Fruit fly (Drosophila melanogaster): ENCODE results near the gene Muted.

Muted gene

dm6 chr3R:22340207-22340606 lies 22.2 kb upstream of the Muted start, which contains the start of gene CG5388:
CG5388 (minus strand) TSS chr3R:22340307.
- TF ChIP-seq dsf (GFP tag; optimal IDR thresholded peaks at IDR 0.05; ENCODE audit: borderline replicate concordance) (no peak), Myc (optimal IDR thresholded peaks at IDR 0.05) (no peak), psq (GFP tag; optimal IDR thresholded peaks at IDR 0.05) (no peak), fru (GFP tag; optimal IDR thresholded peaks at IDR 0.05) (no peak), h (GFP tag; optimal IDR thresholded peaks at IDR 0.05) (no peak), N (GFP tag; optimal IDR thresholded peaks at IDR 0.05) (no peak), Jra (GFP tag; optimal IDR thresholded peaks at IDR 0.05) (no peak), Dfd (GFP tag; optimal IDR thresholded peaks at IDR 0.05) (no peak), OdsH (GFP tag; optimal IDR thresholded peaks at IDR 0.05) (no peak), ey (GFP tag; optimal IDR thresholded peaks at IDR 0.05) (no peak), sv (GFP tag; optimal IDR thresholded peaks at IDR 0.05) (no peak), Hnf4 (GFP tag; optimal IDR thresholded peaks at IDR 0.05) (no peak), Sp1 (GFP tag; optimal IDR thresholded peaks at IDR 0.05) (no peak), Hr78 (GFP tag; optimal IDR thresholded peaks at IDR 0.05) (no peak)

DNA sequence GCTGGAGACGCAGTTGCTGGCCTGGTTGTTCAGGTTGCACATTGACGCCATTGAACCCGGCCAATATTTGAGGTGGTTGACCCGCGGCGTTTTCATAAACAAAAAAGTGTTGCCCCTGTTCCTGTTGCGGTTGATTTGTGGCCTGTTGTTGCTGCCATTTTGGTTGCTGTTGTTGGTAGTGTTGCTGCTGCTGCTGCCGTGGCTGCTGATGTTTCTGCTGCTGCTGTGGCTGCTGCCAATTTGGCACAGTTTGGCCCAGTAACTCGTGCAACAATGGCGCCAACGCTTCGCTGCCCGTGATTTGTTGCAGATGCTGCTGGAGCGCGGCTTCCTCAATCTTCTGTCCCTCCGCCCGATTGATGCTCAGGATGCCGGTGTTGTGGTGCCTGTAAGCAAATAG lies 20.8 kb upstream of the Muted start:
- TF ChIP-seq Dfd (GFP tag; optimal IDR thresholded peaks at IDR 0.05) (peak; percentile 74), Jra (GFP tag; optimal IDR thresholded peaks at IDR 0.05) (no peak)

- TF ChIP-seq psq (GFP tag; optimal IDR thresholded peaks at IDR 0.05) (no peak), Rel (GFP tag; optimal IDR thresholded peaks at IDR 0.05) (no peak), Rel (tag; optimal IDR thresholded peaks at IDR 0.05) (no peak), Abd-B (GFP tag; optimal IDR thresholded peaks at IDR 0.05) (no peak), Vsx2 (GFP tag; optimal IDR thresholded peaks at IDR 0.05; ENCODE audit: partially characterized antibody) (no peak), sv (GFP tag; optimal IDR thresholded peaks at IDR 0.05) (no peak), OdsH (GFP tag; optimal IDR thresholded peaks at IDR 0.05) (no peak), rgr (GFP tag; optimal IDR thresholded peaks at IDR 0.05) (no peak), Sp1 (GFP tag; optimal IDR thresholded peaks at IDR 0.05) (no peak), usp (GFP tag; optimal IDR thresholded peaks at IDR 0.05) (no peak), Dif (GFP tag; optimal IDR thresholded peaks at IDR 0.05; ENCODE audit: partially characterized antibody) (no peak), CrebA (GFP tag; optimal IDR thresholded peaks at IDR 0.05; ENCODE audit: borderline replicate concordance) (no peak), jim (GFP tag; optimal IDR thresholded peaks at IDR 0.05) (no peak), br (GFP tag; optimal IDR thresholded peaks at IDR 0.05) (no peak), Mio (GFP tag; optimal IDR thresholded peaks at IDR 0.05) (no peak), dsf (GFP tag; optimal IDR thresholded peaks at IDR 0.05; ENCODE audit: borderline replicate concordance) (no peak), ey (GFP tag; optimal IDR thresholded peaks at IDR 0.05) (no peak), Jra (GFP tag; optimal IDR thresholded peaks at IDR 0.05) (no peak), h (GFP tag; optimal IDR thresholded peaks at IDR 0.05) (no peak)
These were observed 20.3 kb upstream of the Muted start, which contains the start of gene CG5386 for dm6 chr3R:22342151-22342550. CG5386 (minus strand) TSS chr3R:22342251.

dm6 chr3R:22342708-22343107 lies 19.7 kb upstream of the Muted start:
- no peak for TF ChIP-seq sv (GFP tag; optimal IDR thresholded peaks at IDR 0.05)
- no peak for TF ChIP-seq Dif (GFP tag; optimal IDR thresholded peaks at IDR 0.05; ENCODE audit: partially characterized antibody)
- no peak for TF ChIP-seq Hr83 (GFP tag; optimal IDR thresholded peaks at IDR 0.05; ENCODE audit: poor library complexity, severe bottlenecking)
- TF ChIP-seq Myc (optimal IDR thresholded peaks at IDR 0.05), result no peak
- no peak for TF ChIP-seq woc (GFP tag; optimal IDR thresholded peaks at IDR 0.05)
- no peak for TF ChIP-seq br (GFP tag; optimal IDR thresholded peaks at IDR 0.05)
- no peak for TF ChIP-seq Dfd (GFP tag; optimal IDR thresholded peaks at IDR 0.05)
- TF ChIP-seq Vsx2 (GFP tag; optimal IDR thresholded peaks at IDR 0.05; ENCODE audit: partially characterized antibody), result no peak
- TF ChIP-seq ey (GFP tag; optimal IDR thresholded peaks at IDR 0.05), result no peak
- no peak for TF ChIP-seq pan (optimal IDR thresholded peaks at IDR 0.05)
- TF ChIP-seq CG9705 (GFP tag; optimal IDR thresholded peaks at IDR 0.05), result no peak
- TF ChIP-seq foxo (GFP tag; optimal IDR thresholded peaks at IDR 0.05), result no peak
- TF ChIP-seq usp (GFP tag; optimal IDR thresholded peaks at IDR 0.05), result no peak
- TF ChIP-seq Mio (GFP tag; optimal IDR thresholded peaks at IDR 0.05), result no peak
- no peak for TF ChIP-seq brk (GFP tag; optimal IDR thresholded peaks at IDR 0.05)
- no peak for TF ChIP-seq HLH106 (tag; optimal IDR thresholded peaks at IDR 0.05)
- TF ChIP-seq rgr (GFP tag; optimal IDR thresholded peaks at IDR 0.05), result no peak
- TF ChIP-seq Abd-B (GFP tag; optimal IDR thresholded peaks at IDR 0.05), result no peak
- no peak for TF ChIP-seq dmrt93B (GFP tag; optimal IDR thresholded peaks at IDR 0.05)
- no peak for TF ChIP-seq fru (GFP tag; optimal IDR thresholded peaks at IDR 0.05)
